Fruit fly (Drosophila melanogaster): ENCODE data around the gene CCT6.

The CCT6 gene

dm6 chrX:15697581-15698208, 48.8 kb upstream of the CCT6 start (continued):
- TF ChIP-seq Dad (GFP tag; optimal IDR thresholded peaks at IDR 0.05), result peak; percentile 53
- TF ChIP-seq HHEX (GFP tag; optimal IDR thresholded peaks at IDR 0.05), result peak; percentile 94
- TF ChIP-seq CG32772 (GFP tag; IDR thresholded peaks at IDR 0.05), result peak; percentile 93
- TF ChIP-seq CG6175 (GFP tag; IDR thresholded peaks at IDR 0.05), result peak; percentile 93
- no peak for TF ChIP-seq CG14860 (GFP tag; IDR thresholded peaks at IDR 0.05; ENCODE audit: partially characterized antibody)
- peak; percentile 97 for TF ChIP-seq CG9932 (GFP tag; IDR thresholded peaks at IDR 0.05)
- peak; percentile 67 for TF ChIP-seq kah (GFP tag; optimal IDR thresholded peaks at IDR 0.05)
- peak; percentile 76 for TF ChIP-seq Nf-YC (tag; optimal IDR thresholded peaks at IDR 0.05)
- peak; percentile 88 for TF ChIP-seq slou (GFP tag; optimal IDR thresholded peaks at IDR 0.05)
- TF ChIP-seq sc (optimal IDR thresholded peaks at IDR 0.05), result no peak
- TF ChIP-seq sc (GFP tag; optimal IDR thresholded peaks at IDR 0.05), result peak; percentile 72
- peak; percentile 88 for TF ChIP-seq CG12104 (GFP tag; optimal IDR thresholded peaks at IDR 0.05)
- TF ChIP-seq CG14014 (GFP tag; IDR thresholded peaks at IDR 0.05), result peak; percentile 96
- peak; percentile 92 for TF ChIP-seq CG4730 (GFP tag; IDR thresholded peaks at IDR 0.05)
- peak; percentile 90 for TF ChIP-seq Oli (tag; optimal IDR thresholded peaks at IDR 0.05)
- peak; percentile 29 for TF ChIP-seq fd64A (GFP tag; optimal IDR thresholded peaks at IDR 0.05)
- TF ChIP-seq CG8388 (GFP tag; optimal IDR thresholded peaks at IDR 0.05), result peak; percentile 87
- no peak for TF ChIP-seq Neu2 (GFP tag; optimal IDR thresholded peaks at IDR 0.05; ENCODE audit: borderline replicate concordance)
- no peak for TF ChIP-seq prd (optimal IDR thresholded peaks at IDR 0.05)
- TF ChIP-seq prd (GFP tag; IDR thresholded peaks at IDR 0.05), result peak; percentile 97
- peak; percentile 95 for TF ChIP-seq CG30403 (GFP tag; optimal IDR thresholded peaks at IDR 0.05)
- peak; percentile 97 for TF ChIP-seq zfh1 (GFP tag; IDR thresholded peaks at IDR 0.05)
- TF ChIP-seq CG14667 (GFP tag; IDR thresholded peaks at IDR 0.05), result peak; percentile 89
- peak; percentile 76 for TF ChIP-seq Deaf1 (tag; optimal IDR thresholded peaks at IDR 0.05)
- no peak for TF ChIP-seq fru (optimal IDR thresholded peaks at IDR 0.05)
- TF ChIP-seq dimm (GFP tag; IDR thresholded peaks at IDR 0.05), result peak; percentile 85
- peak; percentile 89 for TF ChIP-seq CG9215 (GFP tag; IDR thresholded peaks at IDR 0.05)
- peak; percentile 92 for TF ChIP-seq CG9727 (GFP tag; optimal IDR thresholded peaks at IDR 0.05)
- TF ChIP-seq sens-2 (GFP tag; IDR thresholded peaks at IDR 0.05), result peak; percentile 89
- TF ChIP-seq btn (GFP tag; optimal IDR thresholded peaks at IDR 0.05), result no peak
- peak; percentile 94 for TF ChIP-seq CG11504 (tag; optimal IDR thresholded peaks at IDR 0.05)
- peak; percentile 40 for TF ChIP-seq pum (GFP tag; optimal IDR thresholded peaks at IDR 0.05)
- no peak for TF ChIP-seq emc (GFP tag; optimal IDR thresholded peaks at IDR 0.05)
- peak; percentile 92 for TF ChIP-seq CG8924 (tag; optimal IDR thresholded peaks at IDR 0.05)
- TF ChIP-seq Dip2 (GFP tag; IDR thresholded peaks at IDR 0.05), result peak; percentile 62
- TF ChIP-seq CG18764 (GFP tag; optimal IDR thresholded peaks at IDR 0.05), result peak; percentile 80
- peak; percentile 92 for TF ChIP-seq CoRest (tag; optimal IDR thresholded peaks at IDR 0.05)
- peak; percentile 90 for TF ChIP-seq Gug (GFP tag; IDR thresholded peaks at IDR 0.05)
- TF ChIP-seq CG13424 (tag; optimal IDR thresholded peaks at IDR 0.05), result peak; percentile 91
- TF ChIP-seq CG5180 (GFP tag; optimal IDR thresholded peaks at IDR 0.05), result peak; percentile 79
- peak in 1 of 3 experiments; percentile 78 for TF ChIP-seq lola (GFP tag; optimal IDR thresholded peaks at IDR 0.05)
- TF ChIP-seq CG4424 (GFP tag; optimal IDR thresholded peaks at IDR 0.05), result peak; percentile 90
- TF ChIP-seq Hsf (GFP tag; optimal IDR thresholded peaks at IDR 0.05), result peak; percentile 84
- peak; percentile 70 for TF ChIP-seq oc (tag; optimal IDR thresholded peaks at IDR 0.05)
- TF ChIP-seq kay (GFP tag; optimal IDR thresholded peaks at IDR 0.05), result peak; percentile 77
- TF ChIP-seq cwo (GFP tag; optimal IDR thresholded peaks at IDR 0.05), result peak; percentile 94
- peak; percentile 56 for TF ChIP-seq Scr (GFP tag; IDR thresholded peaks at IDR 0.05; ENCODE audit: partially characterized antibody)
- TF ChIP-seq croc (GFP tag; conservative IDR thresholded peaks at IDR 0.05), result peak; percentile 89
- TF ChIP-seq Mrtf (GFP tag; IDR thresholded peaks at IDR 0.05), result peak; percentile 91
- TF ChIP-seq D19A (tag; optimal IDR thresholded peaks at IDR 0.05), result peak; percentile 82
- peak; percentile 88 for TF ChIP-seq CG1233 (GFP tag; optimal IDR thresholded peaks at IDR 0.05)

Measured in whole organism, embryonic.